Fruit fly (Drosophila melanogaster) whole organism, embryonic: ENCODE measurements around the gene CG11095.

Source experiments
- BtbVII ChIP-seq: fragments of 200-800 bp; sonication (Bioruptor generic); optimal IDR thresholded peaks from 3 replicates; lab custom pipeline; 2017; ENCODE audit warnings: missing biosample characterization, mild to moderate bottlenecking, missing genetic modification characterization
- CG10209 ChIP-seq: fragments of 200-800 bp; sonication (Bioruptor generic); optimal IDR thresholded peaks from 3 replicates; lab custom pipeline; 2017; ENCODE audit warnings: missing biosample characterization, mild to moderate bottlenecking, missing genetic modification characterization, missing genetic modification reagents
- CG10565 ChIP-seq: fragments of 200-800 bp; sonication (Bioruptor generic); optimal IDR thresholded peaks from 3 replicates; lab custom pipeline; 2016; ENCODE audit warnings: missing biosample characterization, mild to moderate bottlenecking, missing genetic modification characterization
- CG11456 ChIP-seq: fragments of 200-800 bp; sonication (Bioruptor generic); IDR thresholded peaks from 3 replicates; pipeline ENCODE4 v1.3.6; 2022; ENCODE audit warnings: missing biosample characterization, missing genetic modification characterization
- CG12659 ChIP-seq: fragments of 200-800 bp; sonication (Bioruptor generic); optimal IDR thresholded peaks from 3 replicates; lab custom pipeline; 2017; ENCODE audit warnings: mild to moderate bottlenecking, missing biosample characterization, missing genetic modification reagents, missing genetic modification characterization
- CG15269 ChIP-seq: fragments of 200-800 bp; sonication (Bioruptor generic); optimal IDR thresholded peaks from 2 replicates; lab custom pipeline; 2018; ENCODE audit warnings: missing biosample characterization, mild to moderate bottlenecking, missing genetic modification characterization, moderate library complexity
- CG17385 ChIP-seq: fragments of 200-800 bp; sonication (Bioruptor generic); optimal IDR thresholded peaks from 3 replicates; lab custom pipeline; 2018; ENCODE audit warnings: missing biosample characterization, mild to moderate bottlenecking, missing genetic modification characterization
- CG18476 ChIP-seq: fragments of 200-800 bp; sonication (Bioruptor generic); optimal IDR thresholded peaks from 2 replicates; lab custom pipeline; 2016; ENCODE audit warnings: missing biosample characterization, mild to moderate bottlenecking, missing genetic modification characterization
- CG30020 ChIP-seq: fragments of 200-800 bp; optimal IDR thresholded peaks from 2 replicates; lab custom pipeline; 2019; ENCODE audit warnings: missing biosample characterization, mild to moderate bottlenecking, missing genetic modification characterization, moderate library complexity
- CG31388 ChIP-seq: fragments of 200-800 bp; sonication (Bioruptor generic); optimal IDR thresholded peaks from 2 replicates; lab custom pipeline; 2016; ENCODE audit warnings: missing biosample characterization, missing genetic modification characterization
- CG32767 ChIP-seq: fragments of 200-800 bp; sonication (Bioruptor generic); IDR thresholded peaks from 2 replicates; pipeline ENCODE4 v1.3.6; 2022; ENCODE audit warnings: missing biosample characterization, missing genetic modification characterization
- CG3281 ChIP-seq: fragments of 200-800 bp; sonication (Bioruptor generic); optimal IDR thresholded peaks from 3 replicates; lab custom pipeline; 2017; ENCODE audit warnings: missing biosample characterization, mild to moderate bottlenecking, missing genetic modification characterization
- CG43689 ChIP-seq: fragments of 200-800 bp; sonication (Bioruptor generic); IDR thresholded peaks from 2 replicates; pipeline ENCODE4 v1.3.6; 2022; ENCODE audit warnings: missing biosample characterization, missing genetic modification characterization
- CG4424 ChIP-seq: fragments of 200-800 bp; sonication (Bioruptor generic); optimal IDR thresholded peaks from 3 replicates; lab custom pipeline; 2016; ENCODE audit warnings: missing biosample characterization, missing genetic modification characterization
- CG5180 ChIP-seq: fragments of 200-800 bp; sonication (Bioruptor generic); optimal IDR thresholded peaks from 3 replicates; lab custom pipeline; 2017; ENCODE audit warnings: missing biosample characterization, missing genetic modification characterization, mild to moderate bottlenecking, moderate library complexity, missing genetic modification reagents
- CG6689 ChIP-seq: fragments of 200-800 bp; sonication (Bioruptor generic); IDR thresholded peaks from 2 replicates; pipeline ENCODE4 v1.3.6; 2022; ENCODE audit warnings: missing biosample characterization, missing genetic modification characterization
- CG7786 ChIP-seq: fragments of 200-800 bp; sonication (Bioruptor generic); optimal IDR thresholded peaks from 2 replicates; lab custom pipeline; 2016; ENCODE audit warnings: missing biosample characterization, missing genetic modification characterization
- CG9876 ChIP-seq: fragments of 200-800 bp; sonication (Bioruptor generic); optimal IDR thresholded peaks from 2 replicates; lab custom pipeline; 2016; ENCODE audit warnings: missing biosample characterization, missing genetic modification characterization
- Camta ChIP-seq: fragments of 200-800 bp; sonication (Bioruptor generic); optimal IDR thresholded peaks from 2 replicates; lab custom pipeline; 2016; ENCODE audit warnings: missing biosample characterization, missing genetic modification characterization
- Gug ChIP-seq: fragments of 200-800 bp; sonication (Bioruptor generic); IDR thresholded peaks from 4 replicates; pipeline ENCODE4 v1.3.6; 2022; ENCODE audit warnings: missing biosample characterization, missing genetic modification characterization
- MTF-1 ChIP-seq: fragments of 200-800 bp; sonication (Bioruptor generic); optimal IDR thresholded peaks from 2 replicates; lab custom pipeline; 2018; ENCODE audit warnings: missing biosample characterization, mild to moderate bottlenecking, missing genetic modification characterization, borderline replicate concordance
- NC2β ChIP-seq: fragments of 200-800 bp; sonication (Bioruptor generic); optimal IDR thresholded peaks from 2 replicates; lab custom pipeline; 2016; ENCODE audit warnings: missing biosample characterization, missing genetic modification characterization
- Poxn ChIP-seq: fragments of 200-800 bp; sonication (Bioruptor generic); IDR thresholded peaks from 2 replicates; pipeline ENCODE4 v1.3.6; 2022; ENCODE audit warnings: missing biosample characterization, missing genetic modification characterization
- Six4 ChIP-seq: fragments of 200-800 bp; sonication (Bioruptor generic); optimal IDR thresholded peaks from 2 replicates; lab custom pipeline; 2016; ENCODE audit warnings: missing biosample characterization, missing genetic modification characterization
- Xbp1 ChIP-seq: fragments of 200-800 bp; sonication (Bioruptor generic); optimal IDR thresholded peaks from 3 replicates; lab custom pipeline; 2016; ENCODE audit warnings: missing biosample characterization, mild to moderate bottlenecking, missing genetic modification characterization
- YL-1 ChIP-seq: fragments of 200-800 bp; sonication (Bioruptor generic); optimal IDR thresholded peaks from 3 replicates; lab custom pipeline; 2017; ENCODE audit warnings: missing biosample characterization, mild to moderate bottlenecking, missing genetic modification characterization
- ac ChIP-seq: fragments of 200-800 bp; sonication (Bioruptor generic); optimal IDR thresholded peaks from 3 replicates; lab custom pipeline; 2017; ENCODE audit warnings: missing biosample characterization, mild to moderate bottlenecking, missing genetic modification characterization
- amos ChIP-seq: fragments of 200-800 bp; sonication (Bioruptor generic); IDR thresholded peaks from 2 replicates; pipeline ENCODE4 v1.3.6; 2022; ENCODE audit warnings: missing biosample characterization, missing genetic modification characterization; ENCODE audit not compliant: partially characterized antibody
- ash1 ChIP-seq: fragments of 200-800 bp; sonication (Bioruptor generic); optimal IDR thresholded peaks from 2 replicates; lab custom pipeline; 2018; ENCODE audit warnings: missing biosample characterization, mild to moderate bottlenecking, missing genetic modification characterization
- az2 ChIP-seq: fragments of 200-800 bp; sonication (Bioruptor generic); optimal IDR thresholded peaks from 3 replicates; lab custom pipeline; 2016; ENCODE audit warnings: missing biosample characterization, missing genetic modification characterization
- cad ChIP-seq: fragments of >200 bp; optimal IDR thresholded peaks from 2 replicates; lab custom pipeline; 2017; ENCODE audit warnings: missing biosample characterization, missing genetic modification characterization
- chif ChIP-seq, 2 experiments: fragments of 200-800 bp; sonication (Bioruptor generic); optimal IDR thresholded peaks; 3 replicates each; lab custom pipeline; 2016; ENCODE audit warnings: missing biosample characterization in 2 of 2, missing genetic modification characterization in 2 of 2
- crp ChIP-seq, 2 experiments: fragments of 200-800 bp; sonication (Bioruptor generic); optimal IDR thresholded peaks; 2 replicates in 1 of 2; 3 replicates in 1 of 2; lab custom pipeline; 2017; ENCODE audit warnings: missing biosample characterization in 2 of 2, missing genetic modification characterization in 2 of 2, mild to moderate bottlenecking in 1 of 2, moderate library complexity in 1 of 2
- disco-r ChIP-seq: fragments of 200-800 bp; sonication (Bioruptor generic); optimal IDR thresholded peaks from 2 replicates; lab custom pipeline; 2016; ENCODE audit warnings: missing biosample characterization, missing genetic modification characterization
- fd3F ChIP-seq: fragments of 200-800 bp; sonication (Bioruptor generic); optimal IDR thresholded peaks from 2 replicates; lab custom pipeline; 2018; ENCODE audit warnings: missing biosample characterization, mild to moderate bottlenecking, missing genetic modification characterization, moderate library complexity
- ftz-f1 ChIP-seq: fragments of 200-800 bp; sonication (Bioruptor generic); optimal IDR thresholded peaks from 2 replicates; lab custom pipeline; 2016; ENCODE audit warnings: missing biosample characterization, missing genetic modification characterization
- gce ChIP-seq: fragments of 200-800 bp; sonication (Bioruptor generic); IDR thresholded peaks from 3 replicates; pipeline ENCODE4 v1.3.6; 2022; ENCODE audit warnings: missing biosample characterization, missing genetic modification characterization
- gro ChIP-seq: fragments of 200-800 bp; sonication (Bioruptor generic); optimal IDR thresholded peaks from 2 replicates; lab custom pipeline; 2016; ENCODE audit warnings: missing biosample characterization, missing genetic modification characterization
- gsb ChIP-seq: fragments of 200-800 bp; sonication (Bioruptor generic); IDR thresholded peaks from 2 replicates; pipeline ENCODE4 v1.3.6; 2022; ENCODE audit warnings: missing biosample characterization, missing genetic modification characterization
- gsb-n ChIP-seq: fragments of 200-800 bp; sonication (Bioruptor generic); optimal IDR thresholded peaks from 3 replicates; lab custom pipeline; 2018; ENCODE audit warnings: missing biosample characterization, mild to moderate bottlenecking, missing genetic modification characterization
- her ChIP-seq: fragments of 200-800 bp; sonication (Bioruptor generic); optimal IDR thresholded peaks from 2 replicates; lab custom pipeline; 2016; ENCODE audit warnings: missing biosample characterization, missing genetic modification characterization
- hkb ChIP-seq, 2 experiments: fragments of 200-800 bp in 1 of 2; fragments of >200 bp in 1 of 2; sonication (Bioruptor generic) in 1 of 2; IDR thresholded peaks in 1 of 2; optimal IDR thresholded peaks in 1 of 2; 2 replicates each; pipeline versions ENCODE4 v1.3.6 to Lab custom; 2017 to 2022; ENCODE audit warnings: missing biosample characterization in 1 of 2, missing genetic modification characterization in 1 of 2
- klu ChIP-seq: fragments of 200-800 bp; sonication (Bioruptor generic); IDR thresholded peaks from 2 replicates; pipeline ENCODE4 v1.3.6; 2022; ENCODE audit warnings: missing biosample characterization, missing genetic modification characterization
- lilli ChIP-seq: fragments of 200-800 bp; sonication (Bioruptor generic); optimal IDR thresholded peaks from 3 replicates; lab custom pipeline; 2016; ENCODE audit warnings: missing biosample characterization, missing genetic modification characterization
- mirr ChIP-seq: fragments of 200-800 bp; sonication (Bioruptor generic); optimal IDR thresholded peaks from 3 replicates; lab custom pipeline; 2018; ENCODE audit warnings: missing biosample characterization, mild to moderate bottlenecking, missing genetic modification characterization
- nerfin-2 ChIP-seq: fragments of 200-800 bp; sonication (Bioruptor generic); IDR thresholded peaks from 2 replicates; pipeline ENCODE4 v1.3.6; 2022; ENCODE audit warnings: missing biosample characterization, missing genetic modification characterization; ENCODE audit not compliant: partially characterized antibody
- pzg ChIP-seq: fragments of 200-800 bp; sonication (Bioruptor generic); optimal IDR thresholded peaks from 3 replicates; lab custom pipeline; 2018; ENCODE audit warnings: missing biosample characterization, mild to moderate bottlenecking, missing genetic modification characterization, moderate library complexity
- tna ChIP-seq: fragments of 200-800 bp; sonication (Bioruptor generic); IDR thresholded peaks from 2 replicates; pipeline ENCODE4 v1.3.6; 2022; ENCODE audit warnings: missing biosample characterization, missing genetic modification characterization; ENCODE audit not compliant: partially characterized antibody
- zen2 ChIP-seq: fragments of 200-800 bp; sonication (Bioruptor generic); IDR thresholded peaks from 3 replicates; pipeline ENCODE4 v1.3.6; 2022; ENCODE audit warnings: missing biosample characterization, missing genetic modification characterization; ENCODE audit not compliant: partially characterized antibody

The CG11095 gene

DNA sequence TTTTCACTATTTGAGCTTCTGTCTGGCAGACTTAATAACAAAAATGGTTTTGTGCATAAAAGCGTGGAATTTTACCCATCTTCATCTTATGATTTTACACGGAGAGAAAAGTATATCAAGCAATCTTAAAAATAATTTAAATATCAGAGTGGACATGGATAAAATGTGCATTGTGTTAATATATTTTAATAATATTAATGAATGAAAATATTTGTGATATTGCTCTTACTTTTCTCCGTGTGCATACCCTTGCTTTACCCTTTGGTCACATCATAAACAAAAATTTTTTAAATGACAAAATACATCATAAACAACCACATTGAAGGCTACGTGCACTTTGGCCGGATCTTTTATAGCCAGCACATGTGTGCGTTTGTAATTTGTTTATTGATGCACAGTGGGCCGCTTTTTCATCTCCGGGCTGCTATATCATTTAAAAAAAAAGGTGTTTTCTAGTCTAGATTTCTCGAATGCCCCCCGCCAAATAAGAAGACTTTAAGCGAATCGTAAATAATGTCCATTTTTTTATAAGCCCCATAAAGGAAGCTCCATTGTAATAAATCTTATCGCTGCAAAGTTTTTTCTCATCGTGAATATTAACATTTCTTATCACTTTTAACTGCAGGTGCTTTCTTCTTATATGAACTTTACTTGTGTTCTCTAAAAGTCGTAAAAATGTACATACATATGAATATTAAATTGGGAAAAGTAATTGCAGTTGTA is 46.9 kb upstream of the CG11095 start (continued):
- TF ChIP-seq CG12659 (GFP tag; lab: Kevin White, UChicago) (peak; percentile 38), CG10565 (GFP tag; lab: Kevin White, UChicago) (no peak), Camta (no peak), CG17385 (GFP tag; lab: Kevin White, UChicago) (peak; percentile 25), BtbVII (peak; percentile 40), gro (GFP tag; lab: Kevin White, UChicago) (no peak), CG10209 (peak; percentile 43), CG30020 (tag; lab: Kevin White, UChicago) (no peak), gce (GFP tag; lab: Robert Waterston, UW) (no peak), CG6689 (GFP tag; lab: Robert Waterston, UW) (peak; percentile 49), CG31388 (GFP tag; lab: Kevin White, UChicago) (no peak), chif (GFP tag; optimal IDR thresholded peaks at IDR 0.05; lab: Kevin White, UChicago) (peak in 1 of 2 experiments; percentile 1), ftz-f1 (GFP tag; lab: Kevin White, UChicago) (no peak), gsb (GFP tag; lab: Robert Waterston, UW) (no peak), CG5180 (GFP tag; lab: Kevin White, UChicago) (peak; percentile 14), CG11456 (GFP tag; lab: Robert Waterston, UW) (0 out of 3 replicates have a peak, but pooled peaks have one; percentile 38), CG9876 (GFP tag; lab: Kevin White, UChicago) (no peak), CG18476 (GFP tag; lab: Kevin White, UChicago) (peak; percentile 11), mirr (GFP tag; lab: Kevin White, UChicago) (no peak), lilli (no peak), Xbp1 (GFP tag; lab: Kevin White, UChicago) (peak; percentile 58), CG4424 (GFP tag; lab: Kevin White, UChicago) (peak; percentile 65), Poxn (GFP tag; lab: Robert Waterston, UW) (no peak), MTF-1 (GFP tag; lab: Kevin White, UChicago) (no peak), zen2 (GFP tag; lab: Robert Waterston, UW) (no peak), az2 (GFP tag; lab: Kevin White, UChicago) (peak; percentile 47), nerfin-2 (GFP tag; lab: Robert Waterston, UW) (no peak), CG3281 (GFP tag; lab: Kevin White, UChicago) (peak; percentile 40), klu (GFP tag; lab: Robert Waterston, UW) (no peak), cad (no peak), CG15269 (tag; lab: Kevin White, UChicago) (peak; percentile 72), ash1 (no peak), CG43689 (GFP tag; lab: Robert Waterston, UW) (no peak), Six4 (GFP tag; lab: Kevin White, UChicago) (no peak), her (GFP tag; lab: Kevin White, UChicago) (no peak), CG7786 (GFP tag; lab: Kevin White, UChicago) (no peak), YL-1 (GFP tag; lab: Kevin White, UChicago) (no peak), pzg (GFP tag; lab: Kevin White, UChicago) (no peak), hkb (optimal IDR thresholded peaks at IDR 0.05; lab: Kevin White, UChicago) (no peak), hkb (GFP tag; IDR thresholded peaks at IDR 0.05; lab: Robert Waterston, UW) (peak; percentile 73; the same call in 1 of the 2 replicates), crp (GFP tag; optimal IDR thresholded peaks at IDR 0.05; lab: Kevin White, UChicago) (no peak), fd3F (GFP tag; lab: Kevin White, UChicago) (peak; percentile 32), CG32767 (GFP tag; lab: Robert Waterston, UW) (no peak), NC2β (GFP tag; lab: Kevin White, UChicago) (no peak), Gug (GFP tag; lab: Robert Waterston, UW) (peak; percentile 39; the same call in 2 of the 4 replicates), disco-r (GFP tag; lab: Kevin White, UChicago) (no peak), amos (GFP tag; lab: Robert Waterston, UW) (no peak), tna (GFP tag; lab: Robert Waterston, UW) (no peak), gsb-n (tag; lab: Kevin White, UChicago) (peak; percentile 16), ac (no peak)
